Worm (Caenorhabditis elegans) whole organism, late embryonic: Measurements from ENCODE around the gene rei-1.

Source experiments
- C38D4.7 ChIP-seq: fragments of 200-800 bp; sonication (Bioruptor generic); optimal IDR thresholded peaks from 2 replicates; lab custom pipeline; 2018; ENCODE audit warnings: mild to moderate bottlenecking, missing genetic modification characterization, moderate library complexity, missing compliant biosample characterization
- K02D7.2 ChIP-seq: sonication (generic microtip); optimal IDR thresholded peaks from 2 replicates; lab custom pipeline; 2017; ENCODE audit warnings: mild to moderate bottlenecking, missing genetic modification characterization, missing compliant biosample characterization
- T23F11.4 ChIP-seq: fragments of 200-800 bp; sonication (Bioruptor generic); optimal IDR thresholded peaks from 2 replicates; lab custom pipeline; 2018; ENCODE audit warnings: mild to moderate bottlenecking, missing genetic modification characterization, missing compliant biosample characterization
- Y22D7AL.16 ChIP-seq: sonication (generic microtip); optimal IDR thresholded peaks from 2 replicates; lab custom pipeline; 2016; ENCODE audit warnings: missing genetic modification characterization, missing compliant biosample characterization
- ahr-1 ChIP-seq: sonication (generic microtip); optimal IDR thresholded peaks from 2 replicates; lab custom pipeline; 2016; ENCODE audit warnings: missing genetic modification characterization, missing compliant biosample characterization
- ama-1 ChIP-seq: fragments of 150-350 bp; optimal IDR thresholded peaks from 2 replicates; lab custom pipeline; 2014
- ceh-14 ChIP-seq: sonication (generic microtip); optimal IDR thresholded peaks from 2 replicates; lab custom pipeline; 2016; ENCODE audit warnings: missing genotype, missing genetic modification characterization, missing compliant biosample characterization
- ceh-18 ChIP-seq: sonication (generic microtip); optimal IDR thresholded peaks from 2 replicates; lab custom pipeline; 2016; ENCODE audit warnings: missing genetic modification characterization, missing compliant biosample characterization
- ceh-19 ChIP-seq: fragments of 200-800 bp; sonication (Bioruptor generic); optimal IDR thresholded peaks from 2 replicates; lab custom pipeline; 2018; ENCODE audit warnings: mild to moderate bottlenecking, missing genetic modification characterization, missing compliant biosample characterization
- ceh-2 ChIP-seq: sonication (generic microtip); optimal IDR thresholded peaks from 2 replicates; lab custom pipeline; 2016; ENCODE audit warnings: missing genotype, missing genetic modification characterization, missing compliant biosample characterization
- ceh-24 ChIP-seq: sonication (generic microtip); optimal IDR thresholded peaks from 2 replicates; lab custom pipeline; 2016; ENCODE audit warnings: mild to moderate bottlenecking, missing genetic modification characterization, missing compliant biosample characterization
- ceh-34 ChIP-seq: sonication (generic microtip); optimal IDR thresholded peaks from 2 replicates; lab custom pipeline; 2016; ENCODE audit warnings: mild to moderate bottlenecking, missing genetic modification characterization, missing compliant biosample characterization
- ceh-48 ChIP-seq: sonication (generic microtip); optimal IDR thresholded peaks from 2 replicates; lab custom pipeline; 2016; ENCODE audit warnings: missing genetic modification characterization, inconsistent platforms, missing compliant biosample characterization
- ceh-6 ChIP-seq: fragments of 200-800 bp; sonication (Bioruptor generic); optimal IDR thresholded peaks from 2 replicates; lab custom pipeline; 2018; ENCODE audit warnings: mild to moderate bottlenecking, missing genetic modification characterization, missing compliant biosample characterization
- ceh-9 ChIP-seq: sonication (generic microtip); optimal IDR thresholded peaks from 2 replicates; lab custom pipeline; 2016; ENCODE audit warnings: mild to moderate bottlenecking, missing genetic modification characterization, inconsistent platforms, missing compliant biosample characterization
- che-1 ChIP-seq: sonication (generic microtip); optimal IDR thresholded peaks from 2 replicates; lab custom pipeline; 2016; ENCODE audit warnings: mild to moderate bottlenecking, missing genetic modification characterization, missing compliant biosample characterization
- dmd-4 ChIP-seq: sonication (generic microtip); optimal IDR thresholded peaks from 2 replicates; lab custom pipeline; 2016; ENCODE audit warnings: borderline replicate concordance, missing genetic modification characterization, missing compliant biosample characterization
- elt-2 ChIP-seq: sonication (generic microtip); optimal IDR thresholded peaks from 2 replicates; lab custom pipeline; 2016; ENCODE audit warnings: missing genetic modification reagents, missing genetic modification characterization, missing compliant biosample characterization
- ets-4 ChIP-seq: sonication (generic microtip); optimal IDR thresholded peaks from 2 replicates; lab custom pipeline; 2016; ENCODE audit warnings: missing genetic modification characterization, missing compliant biosample characterization
- eyg-1 ChIP-seq: sonication (generic microtip); optimal IDR thresholded peaks from 2 replicates; lab custom pipeline; 2016; ENCODE audit warnings: missing genotype, missing genetic modification characterization, missing compliant biosample characterization
- fax-1 ChIP-seq: sonication (generic microtip); optimal IDR thresholded peaks from 2 replicates; lab custom pipeline; 2016; ENCODE audit warnings: missing genotype, missing genetic modification characterization, missing compliant biosample characterization
- fkh-10 ChIP-seq: fragments of 150-350 bp; optimal IDR thresholded peaks from 2 replicates; lab custom pipeline; 2014; ENCODE audit warnings: missing biosample characterization, missing genetic modification reagents, missing genetic modification characterization
- gmeb-2 ChIP-seq: sonication (generic microtip); optimal IDR thresholded peaks from 2 replicates; lab custom pipeline; 2016; ENCODE audit warnings: missing genetic modification characterization, inconsistent platforms, missing compliant biosample characterization
- hlh-15 ChIP-seq: sonication (generic microtip); optimal IDR thresholded peaks from 2 replicates; lab custom pipeline; 2016; ENCODE audit warnings: missing genetic modification characterization, missing compliant biosample characterization
- hlh-30 ChIP-seq: sonication (generic microtip); optimal IDR thresholded peaks from 2 replicates; lab custom pipeline; 2017; ENCODE audit warnings: antibody characterized with exemption, missing genetic modification characterization, missing compliant biosample characterization; ENCODE audit not compliant: insufficient read depth
- hlh-6 ChIP-seq: sonication (generic microtip); optimal IDR thresholded peaks from 2 replicates; lab custom pipeline; 2016; ENCODE audit warnings: missing genotype, missing genetic modification characterization, missing compliant biosample characterization
- hlh-8 ChIP-seq: sonication (generic microtip); optimal IDR thresholded peaks from 2 replicates; lab custom pipeline; 2016; ENCODE audit warnings: missing genotype, missing genetic modification characterization, missing compliant biosample characterization
- lim-6 ChIP-seq: sonication (generic microtip); optimal IDR thresholded peaks from 2 replicates; lab custom pipeline; 2016; ENCODE audit warnings: missing genetic modification characterization, missing compliant biosample characterization
- madf-2 ChIP-seq: sonication (generic microtip); optimal IDR thresholded peaks from 2 replicates; lab custom pipeline; 2017; ENCODE audit warnings: missing genetic modification characterization, missing compliant biosample characterization
- nhr-11 ChIP-seq: fragments of 150-350 bp; optimal IDR thresholded peaks from 2 replicates; lab custom pipeline; 2014; ENCODE audit warnings: missing biosample characterization, missing genetic modification characterization
- pat-9 ChIP-seq: fragments of 200-800 bp; sonication (Bioruptor generic); optimal IDR thresholded peaks from 2 replicates; lab custom pipeline; 2018; ENCODE audit warnings: mild to moderate bottlenecking, missing genetic modification characterization, moderate library complexity, missing compliant biosample characterization
- pax-1 ChIP-seq: fragments of 150-350 bp; optimal IDR thresholded peaks from 2 replicates; lab custom pipeline; 2014; ENCODE audit warnings: missing biosample characterization, missing genetic modification characterization
- pha-4 ChIP-seq: fragments of 150-350 bp; optimal IDR thresholded peaks from 2 replicates; lab custom pipeline; 2018; ENCODE audit warnings: missing biosample characterization, missing genetic modification reagents, missing genetic modification characterization
- sox-2 ChIP-seq: fragments of 200-800 bp; sonication (Bioruptor generic); IDR thresholded peaks from 2 replicates; pipeline ENCODE4 v1.3.6; 2022; ENCODE audit warnings: missing genetic modification reagents, missing genetic modification characterization, missing compliant biosample characterization
- tbx-2 ChIP-seq: sonication (generic microtip); optimal IDR thresholded peaks from 2 replicates; lab custom pipeline; 2016; ENCODE audit warnings: missing genetic modification characterization, missing compliant biosample characterization
- tbx-7 ChIP-seq: sonication (generic microtip); optimal IDR thresholded peaks from 2 replicates; lab custom pipeline; 2016; ENCODE audit warnings: missing genotype, missing genetic modification characterization, missing compliant biosample characterization
- unc-3 ChIP-seq, 2 experiments: fragments of 200-800 bp in 1 of 2; sonication (Bioruptor generic) in 1 of 2; sonication (generic microtip) in 1 of 2; conservative IDR thresholded peaks in 1 of 2; optimal IDR thresholded peaks in 1 of 2; 2 replicates each; pipeline versions ENCODE4 v1.3.6 to Lab custom; 2016 to 2022; ENCODE audit warnings: missing compliant biosample characterization in 2 of 2, missing genetic modification characterization in 2 of 2, missing genetic modification reagents in 1 of 2
- unc-42 ChIP-seq: sonication (generic microtip); optimal IDR thresholded peaks from 2 replicates; lab custom pipeline; 2016; ENCODE audit warnings: missing genotype, missing genetic modification characterization, missing compliant biosample characterization
- unc-55 ChIP-seq: sonication (generic microtip); optimal IDR thresholded peaks from 2 replicates; lab custom pipeline; 2017; ENCODE audit warnings: missing biosample characterization, missing genetic modification reagents, missing genetic modification characterization
- unc-86 ChIP-seq: sonication (generic microtip); optimal IDR thresholded peaks from 2 replicates; lab custom pipeline; 2016; ENCODE audit warnings: missing genetic modification characterization, missing compliant biosample characterization

The rei-1 gene

DNA sequence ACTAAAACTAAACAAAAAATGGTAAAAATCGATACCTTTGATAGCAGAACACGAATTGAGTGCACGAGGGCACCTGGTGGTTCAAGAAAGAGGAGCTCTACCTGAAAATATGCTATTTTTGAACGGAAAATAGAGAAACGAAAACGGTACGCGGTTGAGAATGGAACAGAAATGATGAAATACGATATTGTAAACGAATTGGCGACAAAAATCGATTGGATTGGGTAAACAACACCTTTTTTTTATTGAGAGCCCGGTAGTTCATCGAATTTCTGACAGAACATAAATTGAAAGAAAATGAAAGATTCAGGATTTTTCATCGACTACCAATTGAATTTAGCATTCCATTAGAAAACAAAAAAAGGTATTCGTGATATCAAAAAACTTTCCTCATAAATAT, 11.5 kb downstream of the rei-1 start, which contains the start of gene kin-19:
Gene kin-19 (minus strand): TSS at position 101 of the 400 bp plus-strand sequence.
- no peak for TF ChIP-seq ahr-1 (tag; lab: Kevin White, UChicago)
- TF ChIP-seq tbx-2 (tag; lab: Kevin White, UChicago): no peak
- TF ChIP-seq Y22D7AL.16 (tag; lab: Kevin White, UChicago): no peak
- TF ChIP-seq gmeb-2 (tag; lab: Kevin White, UChicago): no peak
- TF ChIP-seq ceh-2 (tag; lab: Kevin White, UChicago): no peak
- no peak for TF ChIP-seq pha-4 (tag; lab: Kevin White, UChicago)
- no peak for TF ChIP-seq ceh-18
- no peak for TF ChIP-seq fax-1 (tag; lab: Kevin White, UChicago)
- TF ChIP-seq pat-9 (tag; lab: Kevin White, UChicago): no peak
- TF ChIP-seq che-1 (tag; lab: Kevin White, UChicago): no peak
- TF ChIP-seq nhr-11: no peak
- TF ChIP-seq unc-86: no peak
- no peak for TF ChIP-seq hlh-6 (tag; lab: Kevin White, UChicago)
- TF ChIP-seq fkh-10 (GFP tag; lab: Kevin White, UChicago): no peak
- TF ChIP-seq unc-3 (GFP tag; conservative IDR thresholded peaks at IDR 0.05; lab: Robert Waterston, UW): no peak
- TF ChIP-seq unc-3 (tag; optimal IDR thresholded peaks at IDR 0.05; lab: Kevin White, UChicago): no peak
- TF ChIP-seq ceh-6: no peak

- no peak for TF ChIP-seq ceh-6
- no peak for TF ChIP-seq C38D4.7 (GFP tag; lab: Kevin White, UChicago)
- TF ChIP-seq pax-1: no peak
- no peak for TF ChIP-seq unc-3 (GFP tag; conservative IDR thresholded peaks at IDR 0.05; lab: Robert Waterston, UW)
- no peak for TF ChIP-seq unc-3 (tag; optimal IDR thresholded peaks at IDR 0.05; lab: Kevin White, UChicago)
- TF ChIP-seq hlh-6 (tag; lab: Kevin White, UChicago): no peak
- no peak for TF ChIP-seq ceh-9 (tag; lab: Kevin White, UChicago)
- TF ChIP-seq hlh-30: no peak
- TF ChIP-seq ceh-24 (tag; lab: Kevin White, UChicago): no peak
- no peak for TF ChIP-seq hlh-8
- no peak for TF ChIP-seq tbx-7
- no peak for TF ChIP-seq lim-6 (tag; lab: Kevin White, UChicago)
- no peak for TF ChIP-seq eyg-1 (tag; lab: Kevin White, UChicago)
- TF ChIP-seq ceh-48 (tag; lab: Kevin White, UChicago): no peak
- no peak for TF ChIP-seq T23F11.4
- TF ChIP-seq tbx-2 (tag; lab: Kevin White, UChicago): no peak
- no peak for TF ChIP-seq elt-2 (tag; lab: Kevin White, UChicago)
- TF ChIP-seq sox-2 (GFP tag; lab: Robert Waterston, UW): no peak
- TF ChIP-seq ets-4 (tag; lab: Kevin White, UChicago): no peak
These were observed 12.3 kb downstream of the rei-1 start for ce11 chrIII:4085657-4086056.

- TF ChIP-seq hlh-30 (no peak), K02D7.2 (tag; lab: Kevin White, UChicago) (no peak), ceh-19 (no peak), unc-55 (no peak)
These were observed 14.6 kb downstream of the rei-1 start for ce11 chrIII:4083429-4083828.

DNA sequence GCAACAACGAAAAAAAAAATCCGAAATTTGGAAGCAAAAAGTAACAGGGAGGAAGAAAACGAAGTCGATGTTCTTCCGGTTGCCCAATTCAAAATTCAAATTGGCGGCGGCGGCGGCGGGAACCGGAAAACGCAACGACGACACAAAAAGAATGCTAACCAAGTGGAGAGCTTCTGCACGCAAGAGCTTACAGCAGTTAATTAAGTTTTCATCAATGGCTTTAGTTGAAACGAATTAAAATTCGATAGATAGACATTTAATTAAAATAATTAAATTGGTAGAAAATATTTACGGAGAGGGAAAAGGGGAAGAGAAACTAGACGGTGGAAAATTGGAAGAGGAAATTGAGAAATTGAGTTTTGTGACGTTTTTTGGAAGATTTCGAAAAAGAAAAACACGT, 27.8 kb downstream of the rei-1 start:
- TF ChIP-seq unc-42 (tag; lab: Kevin White, UChicago): peak; percentile 86
- no peak for TF ChIP-seq ceh-34
- TF ChIP-seq ama-1 (lab: Kevin White, UChicago): no peak
- TF ChIP-seq hlh-15 (tag; lab: Kevin White, UChicago): no peak
- TF ChIP-seq madf-2 (tag; lab: Kevin White, UChicago): no peak
- no peak for TF ChIP-seq unc-86
- peak; percentile 77 for TF ChIP-seq ceh-14 (tag; lab: Kevin White, UChicago)
- TF ChIP-seq dmd-4: no peak
